Worm (Caenorhabditis elegans): Measurements from ENCODE around the gene Y51A2B.6.

DNA sequence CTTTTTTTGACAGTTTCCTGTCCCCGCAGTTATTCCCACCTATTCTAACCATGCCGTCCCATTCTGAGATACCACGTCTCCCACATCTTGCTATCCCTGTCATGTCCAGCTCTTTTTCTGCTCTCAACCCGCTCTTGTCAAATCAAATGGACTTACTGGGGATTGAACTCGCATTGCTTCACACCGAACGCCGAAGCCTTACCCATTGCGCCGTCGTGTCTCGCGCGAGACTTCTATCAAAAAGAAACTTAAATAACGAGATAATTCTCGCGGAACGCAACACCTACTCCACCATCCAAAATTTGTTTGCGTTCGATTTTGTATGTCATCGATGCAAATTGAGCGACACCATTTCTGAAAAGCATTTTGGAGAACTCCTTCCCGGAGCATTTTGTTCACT is 49.9 kb downstream of the Y51A2B.6 start:
- TF ChIP-seq fkh-6 (tag; optimal IDR thresholded peaks at IDR 0.05) (no peak), nhr-11 (tag; optimal IDR thresholded peaks at IDR 0.05) (no peak), zip-5 (tag; optimal IDR thresholded peaks at IDR 0.05) (no peak), tbx-2 (tag; optimal IDR thresholded peaks at IDR 0.05) (no peak), nhr-232 (tag; optimal IDR thresholded peaks at IDR 0.05) (no peak), ama-1 (optimal IDR thresholded peaks at IDR 0.05) (no peak), F13H6.1 (tag; optimal IDR thresholded peaks at IDR 0.05) (no peak), npax-4 (tag; optimal IDR thresholded peaks at IDR 0.05) (no peak), elt-4 (tag; optimal IDR thresholded peaks at IDR 0.05) (no peak), nfya-1 (tag; optimal IDR thresholded peaks at IDR 0.05) (no peak), ceh-19 (GFP tag; optimal IDR thresholded peaks at IDR 0.05) (no peak), dmd-4 (tag; optimal IDR thresholded peaks at IDR 0.05; ENCODE audit: borderline replicate concordance) (no peak), hlh-30 (tag; optimal IDR thresholded peaks at IDR 0.05; ENCODE audit: insufficient read depth) (no peak), ztf-16 (tag; optimal IDR thresholded peaks at IDR 0.05) (no peak)

Data from whole organism, late embryonic.